Worm (Caenorhabditis elegans): Measurements from ENCODE around the gene R08D7.5.

DNA sequence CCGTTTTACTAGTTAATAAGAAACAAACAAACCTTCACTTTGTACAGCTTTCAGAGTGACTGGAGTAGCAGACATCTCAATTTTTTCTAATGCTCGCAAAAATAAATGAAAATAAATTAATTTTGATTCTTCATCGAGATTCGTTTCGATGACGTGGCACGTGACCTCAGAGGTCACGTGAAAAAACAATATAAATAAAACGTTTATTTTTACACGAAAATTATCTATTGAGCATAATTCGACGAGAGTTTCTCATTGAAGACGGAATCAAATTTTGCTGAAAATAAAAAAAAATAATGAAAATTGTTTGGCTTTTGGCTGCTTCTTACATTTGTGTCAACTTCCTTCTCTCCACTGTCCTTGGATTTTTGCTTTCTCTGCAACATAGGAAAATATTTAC, 28.0 kb downstream of the R08D7.5 start, which contains the start of gene rpn-6.2:
- TF ChIP-seq dao-5 (tag; optimal IDR thresholded peaks at IDR 0.05) (no peak), W03F9.2 (tag; optimal IDR thresholded peaks at IDR 0.05) (no peak)

All from whole organism, L4/young adult.